Fruit fly (Drosophila melanogaster): ENCODE measurements around the gene CG17930.

The CG17930 gene

dm6 chr3R:16339475-16339874 lies 11.8 kb downstream of the CG17930 start, which contains the start of gene Sulf1:
TSS of gene Sulf1 (minus strand) at chr3R:16339575.
- no peak for TF ChIP-seq noc (tag; optimal IDR thresholded peaks at IDR 0.05)

- TF ChIP-seq noc (tag; optimal IDR thresholded peaks at IDR 0.05), result no peak
These were observed 13.0 kb downstream of the CG17930 start for dm6 chr3R:16340610-16341009.

dm6 chr3R:16341817-16342374 lies 14.2 kb downstream of the CG17930 start, which contains the start of the genes SF2 and pad:
TSS of gene SF2 (minus strand) at chr3R:16341988.
TSS of gene pad (plus strand) at chr3R:16342318.
- peak; percentile 86 for TF ChIP-seq noc (tag; optimal IDR thresholded peaks at IDR 0.05)

- TF ChIP-seq noc (tag; optimal IDR thresholded peaks at IDR 0.05), result peak; percentile 44
These were observed 20.1 kb downstream of the CG17930 start for dm6 chr3R:16347626-16348264.

dm6 chr3R:16348289-16348688 lies 20.6 kb downstream of the CG17930 start:
- no peak for TF ChIP-seq noc (tag; optimal IDR thresholded peaks at IDR 0.05)

- TF ChIP-seq noc (tag; optimal IDR thresholded peaks at IDR 0.05), result peak; percentile 14
These were observed 21.5 kb downstream of the CG17930 start, which contains the start of the genes CG14879 and Manf for dm6 chr3R:16349111-16349655. TSS of gene CG14879 (minus strand) at chr3R:16349226. TSS of gene Manf (plus strand) at chr3R:16349404.

- TF ChIP-seq noc (tag; optimal IDR thresholded peaks at IDR 0.05), result no peak
These were observed 22.8 kb downstream of the CG17930 start for dm6 chr3R:16350400-16350799.

- TF ChIP-seq noc (tag; optimal IDR thresholded peaks at IDR 0.05), result no peak
These were observed 23.4 kb downstream of the CG17930 start for dm6 chr3R:16351044-16351443.

- TF ChIP-seq noc (tag; optimal IDR thresholded peaks at IDR 0.05), result no peak
These were observed 24.4 kb downstream of the CG17930 start for dm6 chr3R:16352039-16352438.

- peak; percentile 6 for TF ChIP-seq noc (tag; optimal IDR thresholded peaks at IDR 0.05)
These were observed 25.5 kb downstream of the CG17930 start for dm6 chr3R:16353195-16353594.

dm6 chr3R:16353671-16354070 lies 26.0 kb downstream of the CG17930 start:
- TF ChIP-seq noc (tag; optimal IDR thresholded peaks at IDR 0.05), result no peak

- peak; percentile 70 for TF ChIP-seq noc (tag; optimal IDR thresholded peaks at IDR 0.05)
These were observed 27.8 kb downstream of the CG17930 start for dm6 chr3R:16355393-16355943.

dm6 chr3R:16356215-16356862 lies 28.7 kb downstream of the CG17930 start:
- TF ChIP-seq noc (tag; optimal IDR thresholded peaks at IDR 0.05), result no peak

- TF ChIP-seq noc (tag; optimal IDR thresholded peaks at IDR 0.05), result no peak
These were observed 29.2 kb downstream of the CG17930 start, which contains the start of gene CG10311 for dm6 chr3R:16356863-16357215. TSS of gene CG10311 (minus strand) at chr3R:16357015.

- TF ChIP-seq noc (tag; optimal IDR thresholded peaks at IDR 0.05), result no peak
These were observed 31.4 kb downstream of the CG17930 start, which contains the start of gene CG17931 for dm6 chr3R:16359098-16359497. TSS of gene CG17931 (minus strand) at chr3R:16359466.

- TF ChIP-seq noc (tag; optimal IDR thresholded peaks at IDR 0.05), result no peak
These were observed 32.4 kb downstream of the CG17930 start, which contains the start of gene CG42446 for dm6 chr3R:16360008-16360407. TSS of gene CG42446 (minus strand) at chr3R:16360108.

All from whole organism, larva.